2 fruit fly cellular contexts compared by ENCODE assay signal in genomic region chr2L:18752823-18753222, dm6.
TF ChIP-seq lines count a peak whose summit lies in the region.

No protein-coding gene starts in this region.

TF ChIP-seq in whole organism, prepupa, 60 proteins besides CTCF, POLR2A, EP300 and RAD21 (continues in another document):
- no peak for TF ChIP-seq vri (GFP tag; optimal IDR thresholded peaks at IDR 0.05; lab: Kevin White, UChicago)
- TF ChIP-seq fd85E (GFP tag; optimal IDR thresholded peaks at IDR 0.05; lab: Kevin White, UChicago): no peak
- TF ChIP-seq salr (GFP tag; optimal IDR thresholded peaks at IDR 0.05; lab: Kevin White, UChicago): peak in 1 of 2 experiments; percentile 81
- no peak for TF ChIP-seq CG6792 (GFP tag; optimal IDR thresholded peaks at IDR 0.05; lab: Kevin White, UChicago)
- peak; percentile 49 for TF ChIP-seq Lpt (GFP tag; optimal IDR thresholded peaks at IDR 0.05; lab: Kevin White, UChicago)
- no peak for TF ChIP-seq fd59A (GFP tag; optimal IDR thresholded peaks at IDR 0.05; lab: Kevin White, UChicago)
- peak; percentile 38 for TF ChIP-seq achi (GFP tag; optimal IDR thresholded peaks at IDR 0.05; lab: Kevin White, UChicago)
- TF ChIP-seq ss (GFP tag; optimal IDR thresholded peaks at IDR 0.05; lab: Kevin White, UChicago): peak in 1 of 2 experiments; percentile 14
- no peak for TF ChIP-seq CG8319 (GFP tag; optimal IDR thresholded peaks at IDR 0.05; lab: Kevin White, UChicago)
- TF ChIP-seq cyc (GFP tag; optimal IDR thresholded peaks at IDR 0.05; lab: Kevin White, UChicago): no peak
- peak; percentile 38; the same call in 2 of the 3 replicates for TF ChIP-seq CG8119 (GFP tag; IDR thresholded peaks at IDR 0.05; lab: Robert Waterston, UW)
- no peak for TF ChIP-seq Met (GFP tag; optimal IDR thresholded peaks at IDR 0.05; lab: Kevin White, UChicago)
- no peak for TF ChIP-seq Blimp-1 (GFP tag; optimal IDR thresholded peaks at IDR 0.05; lab: Kevin White, UChicago)
- no peak for TF ChIP-seq CG8632 (GFP tag; optimal IDR thresholded peaks at IDR 0.05; lab: Kevin White, UChicago)
- no peak for TF ChIP-seq svp (GFP tag; lab: Kevin White, UChicago)
- no peak for TF ChIP-seq spab (GFP tag; optimal IDR thresholded peaks at IDR 0.05; lab: Kevin White, UChicago)
- TF ChIP-seq Ets96B (tag; optimal IDR thresholded peaks at IDR 0.05; lab: Kevin White, UChicago): no peak
- TF ChIP-seq acj6 (GFP tag; optimal IDR thresholded peaks at IDR 0.05; lab: Kevin White, UChicago): no peak
- no peak for TF ChIP-seq Sox102F (GFP tag; optimal IDR thresholded peaks at IDR 0.05; lab: Kevin White, UChicago)
- TF ChIP-seq CG3919 (GFP tag; optimal IDR thresholded peaks at IDR 0.05; lab: Kevin White, UChicago): peak; percentile 3
- no peak for TF ChIP-seq lz (GFP tag; optimal IDR thresholded peaks at IDR 0.05; lab: Kevin White, UChicago)
- peak; percentile 25 for TF ChIP-seq dac (GFP tag; optimal IDR thresholded peaks at IDR 0.05; lab: Kevin White, UChicago)
- no peak for TF ChIP-seq Hr39 (GFP tag; optimal IDR thresholded peaks at IDR 0.05; lab: Kevin White, UChicago)
- peak; percentile 23 for TF ChIP-seq CG11762 (GFP tag; optimal IDR thresholded peaks at IDR 0.05; lab: Kevin White, UChicago; ENCODE audit: insufficient read depth)
- no peak for TF ChIP-seq Eip93F (GFP tag; optimal IDR thresholded peaks at IDR 0.05; lab: Kevin White, UChicago)
- TF ChIP-seq Eip78C (GFP tag; lab: Kevin White, UChicago): peak; percentile 73
- no peak for TF ChIP-seq CG7368 (GFP tag; optimal IDR thresholded peaks at IDR 0.05; lab: Kevin White, UChicago)
- TF ChIP-seq esn (GFP tag; optimal IDR thresholded peaks at IDR 0.05; lab: Kevin White, UChicago): no peak
- peak; percentile 56; the same call in 2 of the 3 replicates for TF ChIP-seq CG6163 (GFP tag; IDR thresholded peaks at IDR 0.05; lab: Robert Waterston, UW)
- TF ChIP-seq Gug (GFP tag; IDR thresholded peaks at IDR 0.05; lab: Robert Waterston, UW): no peak
- TF ChIP-seq eg (GFP tag; IDR thresholded peaks at IDR 0.05; lab: Robert Waterston, UW): peak; percentile 80
- TF ChIP-seq CG16779 (tag; optimal IDR thresholded peaks at IDR 0.05; lab: Kevin White, UChicago): peak; percentile 33
- TF ChIP-seq topi (GFP tag; optimal IDR thresholded peaks at IDR 0.05; lab: Kevin White, UChicago): no peak
- TF ChIP-seq net (GFP tag; optimal IDR thresholded peaks at IDR 0.05; lab: Kevin White, UChicago): peak; percentile 11
- TF ChIP-seq CG11294 (GFP tag; IDR thresholded peaks at IDR 0.05; lab: Robert Waterston, UW): no peak
- no peak for TF ChIP-seq fkh (GFP tag; optimal IDR thresholded peaks at IDR 0.05; lab: Kevin White, UChicago)
- no peak for TF ChIP-seq Hr38 (GFP tag; optimal IDR thresholded peaks at IDR 0.05; lab: Kevin White, UChicago)
- no peak for TF ChIP-seq Smox (GFP tag; optimal IDR thresholded peaks at IDR 0.05; lab: Kevin White, UChicago)
- no peak for TF ChIP-seq CG34406 (GFP tag; optimal IDR thresholded peaks at IDR 0.05; lab: Kevin White, UChicago)
- peak; percentile 49 for TF ChIP-seq Hr4 (GFP tag; optimal IDR thresholded peaks at IDR 0.05; lab: Kevin White, UChicago)
- TF ChIP-seq CG4318 (GFP tag; optimal IDR thresholded peaks at IDR 0.05; lab: Kevin White, UChicago): peak; percentile 45
- TF ChIP-seq Sox14 (GFP tag; optimal IDR thresholded peaks at IDR 0.05; lab: Kevin White, UChicago): peak; percentile 22
- TF ChIP-seq CG31627 (GFP tag; optimal IDR thresholded peaks at IDR 0.05; lab: Kevin White, UChicago): no peak
- no peak for TF ChIP-seq dsx (GFP tag; optimal IDR thresholded peaks at IDR 0.05; lab: Kevin White, UChicago; ENCODE audit: poor library complexity, severe bottlenecking)
- no peak for TF ChIP-seq CG6854 (GFP tag; optimal IDR thresholded peaks at IDR 0.05; lab: Kevin White, UChicago)
- peak; percentile 77 for TF ChIP-seq CG6276 (GFP tag; optimal IDR thresholded peaks at IDR 0.05; lab: Kevin White, UChicago)
- TF ChIP-seq CG1621 (tag; optimal IDR thresholded peaks at IDR 0.05; lab: Kevin White, UChicago): no peak
- no peak for TF ChIP-seq CG3032 (tag; optimal IDR thresholded peaks at IDR 0.05; lab: Kevin White, UChicago)

TF ChIP-seq in whole organism, pupa, 21 proteins besides CTCF, POLR2A, EP300 and RAD21:
- TF ChIP-seq Pif1B (GFP tag; optimal IDR thresholded peaks at IDR 0.05; lab: Kevin White, UChicago): peak; percentile 30
- TF ChIP-seq rn (GFP tag; IDR thresholded peaks at IDR 0.05; lab: Robert Waterston, UW): peak; percentile 64; the same call in 1 of the 2 replicates
- no peak for TF ChIP-seq CG13204 (GFP tag; optimal IDR thresholded peaks at IDR 0.05; lab: Kevin White, UChicago)
- TF ChIP-seq Pif1A (GFP tag; optimal IDR thresholded peaks at IDR 0.05; lab: Kevin White, UChicago): peak; percentile 41
- peak; percentile 14 for TF ChIP-seq CG34367 (tag; optimal IDR thresholded peaks at IDR 0.05; lab: Kevin White, UChicago)
- no peak for TF ChIP-seq CG17806 (tag; optimal IDR thresholded peaks at IDR 0.05; lab: Kevin White, UChicago)
- no peak for TF ChIP-seq D1 (tag; optimal IDR thresholded peaks at IDR 0.05; lab: Kevin White, UChicago)
- no peak for TF ChIP-seq fd96Ca (GFP tag; IDR thresholded peaks at IDR 0.05; lab: Robert Waterston, UW)
- peak; percentile 66; the same call in 1 of the 2 replicates for TF ChIP-seq CG12605 (GFP tag; IDR thresholded peaks at IDR 0.05; lab: Robert Waterston, UW)
- TF ChIP-seq CG8301 (tag; optimal IDR thresholded peaks at IDR 0.05; lab: Kevin White, UChicago): peak; percentile 77
- no peak for TF ChIP-seq gl (tag; optimal IDR thresholded peaks at IDR 0.05; lab: Kevin White, UChicago)
- peak; percentile 86 for TF ChIP-seq CG14655 (GFP tag; optimal IDR thresholded peaks at IDR 0.05; lab: Kevin White, UChicago)
- 0 out of 2 replicates have a peak, but pooled peaks have one; percentile 23 for TF ChIP-seq CG32121 (GFP tag; IDR thresholded peaks at IDR 0.05; lab: Robert Waterston, UW)
- TF ChIP-seq CG8159 (tag; optimal IDR thresholded peaks at IDR 0.05; lab: Kevin White, UChicago): no peak
- no peak for TF ChIP-seq CG15710 (tag; optimal IDR thresholded peaks at IDR 0.05; lab: Kevin White, UChicago)
- no peak for TF ChIP-seq CG10348 (GFP tag; IDR thresholded peaks at IDR 0.05; lab: Robert Waterston, UW)
- TF ChIP-seq Snoo (tag; optimal IDR thresholded peaks at IDR 0.05; lab: Kevin White, UChicago): no peak
- peak; percentile 63; the same call in 2 of the 3 replicates for TF ChIP-seq CG4496 (GFP tag; IDR thresholded peaks at IDR 0.05; lab: Robert Waterston, UW)
- TF ChIP-seq Ets98B (GFP tag; IDR thresholded peaks at IDR 0.05; lab: Robert Waterston, UW): no peak; the same call in 1 of the 2 replicates
- TF ChIP-seq CG9948 (tag; optimal IDR thresholded peaks at IDR 0.05; lab: Kevin White, UChicago): peak; percentile 60
- no peak for TF ChIP-seq EcR (GFP tag; optimal IDR thresholded peaks at IDR 0.05; lab: Kevin White, UChicago)
